Fruit fly (Drosophila melanogaster): ENCODE data around the gene CG12535.

Gene CG12535

DNA sequence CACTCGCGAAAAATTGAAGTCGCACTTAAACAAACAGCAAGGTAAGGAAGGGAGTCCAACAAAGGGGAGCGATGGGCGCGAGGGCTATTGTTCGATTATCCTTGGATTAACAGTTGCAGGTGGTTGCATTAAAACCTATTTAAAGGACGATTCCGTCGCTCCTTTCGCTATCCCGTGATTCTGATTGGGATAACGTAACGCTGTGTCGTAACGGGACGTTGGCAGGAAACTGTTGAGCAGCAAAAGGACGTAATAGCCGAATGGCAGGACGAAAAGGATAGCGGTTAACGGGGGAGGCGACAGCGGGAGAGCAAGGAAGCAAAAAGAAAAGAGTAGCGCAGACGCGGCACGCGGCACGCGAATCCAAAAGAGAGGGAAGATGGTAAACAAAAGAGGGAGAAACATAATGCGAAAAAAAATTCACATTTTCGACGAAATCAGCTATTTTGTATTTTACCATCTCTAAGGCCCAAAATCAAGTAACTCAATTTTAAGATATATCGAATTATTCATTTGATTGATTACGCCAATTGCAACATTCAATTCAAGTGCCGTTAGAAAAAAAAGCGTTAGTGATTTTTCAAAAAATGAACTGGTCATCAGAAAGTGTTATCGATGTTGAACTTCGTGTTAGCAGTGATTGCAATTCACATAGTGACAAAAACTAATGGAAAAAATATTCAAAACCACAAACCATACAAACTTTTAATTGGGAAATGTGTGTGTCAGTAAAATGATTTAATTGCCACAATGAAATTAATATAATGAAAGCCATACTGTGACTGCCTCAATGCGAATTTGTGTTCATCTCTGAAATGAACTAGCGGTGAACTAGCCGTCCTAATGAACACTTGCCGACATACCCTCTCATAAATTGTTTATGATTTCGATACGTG is 33.6 kb upstream of the CG12535 start, which contains the start of the genes CG10804 and CG10802 (continued):
- TF ChIP-seq CG11695 (GFP tag; IDR thresholded peaks at IDR 0.05) (peak; percentile 67; the same call in 2 of the 3 replicates), schlank (tag; optimal IDR thresholded peaks at IDR 0.05) (peak; percentile 42), Ets65A (GFP tag) (peak; percentile 98), CG7786 (GFP tag; optimal IDR thresholded peaks at IDR 0.05) (peak; percentile 71), CG9797 (GFP tag; optimal IDR thresholded peaks at IDR 0.05) (peak; percentile 45), CG2678 (tag; optimal IDR thresholded peaks at IDR 0.05) (no peak), dmrt11E (tag; optimal IDR thresholded peaks at IDR 0.05) (peak; percentile 64), CG4282 (GFP tag; optimal IDR thresholded peaks at IDR 0.05) (peak; percentile 71), CG3065 (GFP tag; optimal IDR thresholded peaks at IDR 0.05) (peak; percentile 21), onecut (GFP tag; IDR thresholded peaks at IDR 0.05) (peak; percentile 24; the same call in 1 of the 2 replicates), gt (GFP tag; IDR thresholded peaks at IDR 0.05) (peak; percentile 37), CG14667 (GFP tag; IDR thresholded peaks at IDR 0.05) (peak; percentile 82), Scr (GFP tag; IDR thresholded peaks at IDR 0.05; ENCODE audit: partially characterized antibody) (peak; percentile 80)

DNA sequence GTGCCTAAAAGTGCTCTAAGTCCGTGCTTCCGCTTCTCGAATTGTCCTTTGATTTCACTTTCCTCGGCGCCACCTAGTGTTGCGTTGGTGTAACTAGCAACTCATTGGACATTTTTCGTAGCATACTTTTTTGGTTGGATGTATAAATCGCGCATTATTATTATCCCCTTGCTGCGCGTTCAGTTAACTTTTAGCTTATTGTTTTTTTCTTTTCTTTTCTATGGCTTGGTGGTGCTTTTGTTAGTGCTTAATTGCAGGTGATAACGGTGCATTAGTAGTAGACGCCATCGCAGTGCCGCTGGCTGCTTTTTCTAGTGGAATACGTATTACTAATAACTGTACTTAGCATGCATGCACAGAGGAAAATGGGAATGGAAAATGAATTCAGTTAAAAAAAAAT is 32.3 kb upstream of the CG12535 start:
- peak; percentile 17 for TF ChIP-seq CG8388 (GFP tag; optimal IDR thresholded peaks at IDR 0.05)
- TF ChIP-seq ci (GFP tag; IDR thresholded peaks at IDR 0.05), result peak; percentile 45; the same call in 1 of the 3 replicates
- TF ChIP-seq CG42726 (GFP tag; IDR thresholded peaks at IDR 0.05; ENCODE audit: partially characterized antibody), result 0 out of 2 replicates have a peak, but pooled peaks have one; percentile 8
- TF ChIP-seq Ets65A (GFP tag), result no peak
- TF ChIP-seq CG10959 (GFP tag; IDR thresholded peaks at IDR 0.05), result no peak
- no peak for TF ChIP-seq slou (GFP tag; optimal IDR thresholded peaks at IDR 0.05)
- TF ChIP-seq CG14014 (GFP tag; IDR thresholded peaks at IDR 0.05), result no peak
- peak; percentile 29; the same call in 1 of the 2 replicates for TF ChIP-seq amos (GFP tag; IDR thresholded peaks at IDR 0.05; ENCODE audit: partially characterized antibody)
- no peak for TF ChIP-seq CG10366 (GFP tag; IDR thresholded peaks at IDR 0.05)
- TF ChIP-seq lilli (GFP tag; optimal IDR thresholded peaks at IDR 0.05), result no peak
- TF ChIP-seq stwl (tag; optimal IDR thresholded peaks at IDR 0.05), result peak; percentile 44
- TF ChIP-seq CG12391 (tag; optimal IDR thresholded peaks at IDR 0.05), result no peak
- TF ChIP-seq row (GFP tag; IDR thresholded peaks at IDR 0.05), result 0 out of 3 replicates have a peak, but pooled peaks have one; percentile 5
- no peak for TF ChIP-seq CG13296 (GFP tag; optimal IDR thresholded peaks at IDR 0.05)
- TF ChIP-seq CG3995 (GFP tag; optimal IDR thresholded peaks at IDR 0.05), result no peak
- no peak for TF ChIP-seq Sry-δ (GFP tag; optimal IDR thresholded peaks at IDR 0.05)
- TF ChIP-seq CG2199 (GFP tag; IDR thresholded peaks at IDR 0.05), result peak; percentile 84; the same call in 2 of the 3 replicates
- no peak for TF ChIP-seq pho (GFP tag; optimal IDR thresholded peaks at IDR 0.05)
- peak; percentile 99 for TF ChIP-seq CG10979 (tag; optimal IDR thresholded peaks at IDR 0.05)
- peak; percentile 94 for TF ChIP-seq CTCF (GFP tag; optimal IDR thresholded peaks at IDR 0.05)
- no peak for TF ChIP-seq CG13624 (GFP tag; optimal IDR thresholded peaks at IDR 0.05)
- TF ChIP-seq CG15514 (GFP tag; optimal IDR thresholded peaks at IDR 0.05), result peak; percentile 12
- no peak for TF ChIP-seq CG12942 (GFP tag; optimal IDR thresholded peaks at IDR 0.05)
- TF ChIP-seq CG32772 (GFP tag; IDR thresholded peaks at IDR 0.05), result no peak
- peak; percentile 19 for TF ChIP-seq CG17359 (tag; optimal IDR thresholded peaks at IDR 0.05)
- TF ChIP-seq odd (GFP tag; optimal IDR thresholded peaks at IDR 0.05), result no peak
- TF ChIP-seq dmrt99B (tag; optimal IDR thresholded peaks at IDR 0.05), result no peak
- TF ChIP-seq Atf-2 (GFP tag; optimal IDR thresholded peaks at IDR 0.05), result no peak
- TF ChIP-seq CG7786 (GFP tag; optimal IDR thresholded peaks at IDR 0.05), result no peak
- TF ChIP-seq chm (GFP tag; IDR thresholded peaks at IDR 0.05), result 0 out of 2 replicates have a peak, but pooled peaks have one; percentile 26
- no peak for TF ChIP-seq da (GFP tag; optimal IDR thresholded peaks at IDR 0.05)
- TF ChIP-seq Lpt (GFP tag; optimal IDR thresholded peaks at IDR 0.05), result no peak
- no peak for TF ChIP-seq sc (optimal IDR thresholded peaks at IDR 0.05)
- no peak for TF ChIP-seq sc (GFP tag; optimal IDR thresholded peaks at IDR 0.05)
- no peak for TF ChIP-seq CG2116 (GFP tag; optimal IDR thresholded peaks at IDR 0.05)
- TF ChIP-seq p53 (GFP tag; optimal IDR thresholded peaks at IDR 0.05), result no peak
- TF ChIP-seq Hr51 (GFP tag; optimal IDR thresholded peaks at IDR 0.05), result peak in 1 of 2 experiments; percentile 8
- peak; percentile 82 for TF ChIP-seq Dip2 (GFP tag; IDR thresholded peaks at IDR 0.05)
